Worm (Caenorhabditis elegans) whole organism, midembryonic: ENCODE measurements around the gene F46B6.10.

Source experiments
- T22C8.4 ChIP-seq: fragments of 200-800 bp; sonication (Bioruptor generic); IDR thresholded peaks from 2 replicates; pipeline ENCODE4 v1.3.6; 2022; ENCODE audit warnings: missing genetic modification characterization, missing compliant biosample characterization
- cog-1 ChIP-seq: sonication (generic microtip); optimal IDR thresholded peaks from 2 replicates; lab custom pipeline; 2016; ENCODE audit warnings: missing genetic modification characterization, missing compliant biosample characterization
- flt-1 ChIP-seq: fragments of 200-800 bp; sonication (Bioruptor generic); IDR thresholded peaks from 2 replicates; pipeline ENCODE4 v1.3.6; 2022; ENCODE audit warnings: missing genetic modification characterization, missing compliant biosample characterization
- klf-2 ChIP-seq: fragments of 200-800 bp; sonication (Bioruptor generic); conservative IDR thresholded peaks from 2 replicates; pipeline ENCODE4 v1.3.6; 2022; ENCODE audit warnings: missing genetic modification reagents, missing genetic modification characterization, missing compliant biosample characterization
- med-1 ChIP-seq: sonication (generic microtip); optimal IDR thresholded peaks from 2 replicates; lab custom pipeline; 2017; ENCODE audit warnings: missing genetic modification characterization, mild to moderate bottlenecking, missing compliant biosample characterization, antibody characterized with exemption, missing genetic modification reagents; ENCODE audit not compliant: insufficient read depth
- ref-1 ChIP-seq: fragments of 200-800 bp; sonication (Bioruptor generic); conservative IDR thresholded peaks from 2 replicates; pipeline ENCODE4 v1.3.6; 2022; ENCODE audit warnings: missing genetic modification reagents, missing genetic modification characterization, missing compliant biosample characterization
- tab-1 ChIP-seq: fragments of 200-800 bp; sonication (Bioruptor generic); IDR thresholded peaks from 2 replicates; pipeline ENCODE4 v1.3.6; 2022; ENCODE audit warnings: missing genetic modification characterization, missing compliant biosample characterization
- ztf-23 ChIP-seq: fragments of 200-800 bp; sonication (Bioruptor generic); IDR thresholded peaks from 2 replicates; pipeline ENCODE4 v1.3.6; 2022; ENCODE audit warnings: missing genetic modification reagents, missing genetic modification characterization, missing compliant biosample characterization
- ztf-29 ChIP-seq: fragments of 200-800 bp; sonication (Bioruptor generic); IDR thresholded peaks from 2 replicates; pipeline ENCODE4 v1.3.6; 2022; ENCODE audit warnings: missing genetic modification reagents, missing genetic modification characterization, missing compliant biosample characterization

The F46B6.10 gene

ce11 chrV:9801965-9802364, at the start of gene F46B6.10:
Gene F46B6.10 (minus strand): TSS chrV:9802065.
- no peak for TF ChIP-seq cog-1 (tag; lab: Kevin White, UChicago)

ce11 chrV:9848576-9848975, 46.7 kb upstream of the F46B6.10 start:
- TF ChIP-seq ztf-23 (GFP tag; lab: Robert Waterston, UW) (no peak), T22C8.4 (GFP tag; lab: Robert Waterston, UW) (no peak), ztf-29 (GFP tag; lab: Robert Waterston, UW) (no peak), cog-1 (tag; lab: Kevin White, UChicago) (no peak), med-1 (no peak), ref-1 (GFP tag; lab: Robert Waterston, UW) (no peak), flt-1 (no peak), tab-1 (GFP tag; lab: Robert Waterston, UW) (no peak), klf-2 (GFP tag; lab: Robert Waterston, UW) (no peak)

- no peak for TF ChIP-seq klf-2 (GFP tag; lab: Robert Waterston, UW)
- TF ChIP-seq tab-1 (GFP tag; lab: Robert Waterston, UW): no peak
- no peak for TF ChIP-seq ref-1 (GFP tag; lab: Robert Waterston, UW)
- TF ChIP-seq cog-1 (tag; lab: Kevin White, UChicago): no peak
- no peak for TF ChIP-seq med-1
- no peak for TF ChIP-seq T22C8.4 (GFP tag; lab: Robert Waterston, UW)
- no peak for TF ChIP-seq flt-1
Observed at ce11 chrV:9843376-9843916, 41.6 kb upstream of the F46B6.10 start, which contains the start of gene sru-8. Gene sru-8 (plus strand): TSS chrV:9843866.

- TF ChIP-seq med-1 (no peak), ref-1 (GFP tag; lab: Robert Waterston, UW) (no peak), T22C8.4 (GFP tag; lab: Robert Waterston, UW) (no peak), flt-1 (no peak), ztf-23 (GFP tag; lab: Robert Waterston, UW) (no peak), tab-1 (GFP tag; lab: Robert Waterston, UW) (no peak), cog-1 (tag; lab: Kevin White, UChicago) (no peak), klf-2 (GFP tag; lab: Robert Waterston, UW) (no peak), ztf-29 (GFP tag; lab: Robert Waterston, UW) (no peak)
Observed at ce11 chrV:9841376-9841775, 39.5 kb upstream of the F46B6.10 start, which contains the start of gene sru-36. Gene sru-36 (plus strand): TSS chrV:9841676.

- TF ChIP-seq T22C8.4 (GFP tag; lab: Robert Waterston, UW) (no peak), cog-1 (tag; lab: Kevin White, UChicago) (no peak), flt-1 (no peak)
Observed at ce11 chrV:9837679-9838078, 35.8 kb upstream of the F46B6.10 start, which contains the start of gene srsx-21. Gene srsx-21 (plus strand): TSS chrV:9837979.

ce11 chrV:9835945-9836344, 34.1 kb upstream of the F46B6.10 start, which contains the start of gene sru-38:
Gene sru-38 (minus strand): TSS chrV:9836045.
- TF ChIP-seq T22C8.4 (GFP tag; lab: Robert Waterston, UW): no peak
- no peak for TF ChIP-seq flt-1
- TF ChIP-seq ztf-23 (GFP tag; lab: Robert Waterston, UW): no peak
- TF ChIP-seq klf-2 (GFP tag; lab: Robert Waterston, UW): no peak
- TF ChIP-seq tab-1 (GFP tag; lab: Robert Waterston, UW): no peak
- no peak for TF ChIP-seq med-1
- TF ChIP-seq ref-1 (GFP tag; lab: Robert Waterston, UW): no peak
- TF ChIP-seq ztf-29 (GFP tag; lab: Robert Waterston, UW): no peak
- no peak for TF ChIP-seq cog-1 (tag; lab: Kevin White, UChicago)

ce11 chrV:9833900-9834299, 32.0 kb upstream of the F46B6.10 start, which contains the start of gene sru-40:
Gene sru-40 (minus strand): TSS chrV:9834000.
- TF ChIP-seq cog-1 (tag; lab: Kevin White, UChicago): no peak
- no peak for TF ChIP-seq tab-1 (GFP tag; lab: Robert Waterston, UW)
- no peak for TF ChIP-seq ref-1 (GFP tag; lab: Robert Waterston, UW)
- TF ChIP-seq ztf-29 (GFP tag; lab: Robert Waterston, UW): no peak
- TF ChIP-seq med-1: no peak
- no peak for TF ChIP-seq T22C8.4 (GFP tag; lab: Robert Waterston, UW)
- no peak for TF ChIP-seq flt-1
- no peak for TF ChIP-seq ztf-23 (GFP tag; lab: Robert Waterston, UW)
- no peak for TF ChIP-seq klf-2 (GFP tag; lab: Robert Waterston, UW)

ce11 chrV:9824149-9824548, 22.3 kb upstream of the F46B6.10 start, which contains the start of gene str-2:
Gene str-2 (minus strand): TSS chrV:9824249.
- TF ChIP-seq T22C8.4 (GFP tag; lab: Robert Waterston, UW) (no peak), flt-1 (no peak), med-1 (no peak), tab-1 (GFP tag; lab: Robert Waterston, UW) (no peak), ref-1 (GFP tag; lab: Robert Waterston, UW) (no peak), cog-1 (tag; lab: Kevin White, UChicago) (no peak), ztf-29 (GFP tag; lab: Robert Waterston, UW) (no peak), ztf-23 (GFP tag; lab: Robert Waterston, UW) (no peak), klf-2 (GFP tag; lab: Robert Waterston, UW) (no peak)

- TF ChIP-seq ref-1 (GFP tag; lab: Robert Waterston, UW) (no peak), tab-1 (GFP tag; lab: Robert Waterston, UW) (no peak)
Observed at ce11 chrV:9821724-9822123, 19.9 kb upstream of the F46B6.10 start, which contains the start of gene str-193. Gene str-193 (minus strand): TSS chrV:9821824.

- TF ChIP-seq med-1: no peak
- no peak for TF ChIP-seq ztf-23 (GFP tag; lab: Robert Waterston, UW)
- no peak for TF ChIP-seq klf-2 (GFP tag; lab: Robert Waterston, UW)
- no peak for TF ChIP-seq ref-1 (GFP tag; lab: Robert Waterston, UW)
Observed at ce11 chrV:9816390-9816789, 14.5 kb upstream of the F46B6.10 start, which contains the start of gene sru-31. Gene sru-31 (plus strand): TSS chrV:9816690.
